Worm (Caenorhabditis elegans): Measurements from ENCODE around the gene R05H11.2.
A peak's percentile ranks its signal among the peaks of the same experiment; 100 is the strongest.

R05H11.2 gene

DNA sequence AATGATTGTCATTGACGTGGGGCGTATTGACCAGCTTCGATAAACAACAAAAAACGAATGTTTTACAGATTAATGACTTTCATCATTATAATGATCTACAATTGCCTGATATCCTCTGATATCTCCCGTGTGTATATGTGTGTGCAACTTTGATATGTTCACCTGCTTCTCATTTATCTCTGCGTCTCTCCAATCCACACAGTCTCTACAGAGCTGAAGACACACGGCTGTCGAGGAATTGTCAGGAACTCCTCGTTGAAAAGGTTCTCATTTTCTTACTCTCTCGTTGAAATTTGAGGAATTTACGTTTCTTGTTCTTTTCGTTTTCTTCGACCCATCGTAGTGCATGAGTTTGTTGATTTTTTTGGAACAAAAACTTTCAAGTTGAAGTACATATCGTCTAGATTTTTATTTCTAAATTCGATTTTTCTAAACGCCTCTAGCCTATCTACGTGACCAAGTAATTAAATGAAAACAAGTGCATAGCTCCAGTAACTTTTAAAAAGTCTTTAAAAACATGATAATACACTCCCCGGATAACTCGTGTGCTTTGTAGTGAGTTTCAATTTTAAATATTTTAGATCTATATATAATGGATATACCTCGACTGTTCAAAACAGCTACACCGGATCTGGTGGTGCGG lies 22.4 kb downstream of the R05H11.2 start, which contains the start of gene ten-1:
Gene ten-1, plus strand, starts transcription at position 593 of the 643 bp plus-strand sequence.
- TF ChIP-seq aha-1 (tag) (peak; percentile 24), saeg-2 (GFP tag; IDR thresholded peaks at IDR 0.05) (no peak), nhr-10 (tag; optimal IDR thresholded peaks at IDR 0.05) (no peak), daf-16 (GFP tag; optimal IDR thresholded peaks at IDR 0.05) (peak in 1 of 2 experiments; percentile 21), daf-16 (tag; optimal IDR thresholded peaks at IDR 0.05) (no peak), sdz-12 (GFP tag; optimal IDR thresholded peaks at IDR 0.05) (no peak)

DNA sequence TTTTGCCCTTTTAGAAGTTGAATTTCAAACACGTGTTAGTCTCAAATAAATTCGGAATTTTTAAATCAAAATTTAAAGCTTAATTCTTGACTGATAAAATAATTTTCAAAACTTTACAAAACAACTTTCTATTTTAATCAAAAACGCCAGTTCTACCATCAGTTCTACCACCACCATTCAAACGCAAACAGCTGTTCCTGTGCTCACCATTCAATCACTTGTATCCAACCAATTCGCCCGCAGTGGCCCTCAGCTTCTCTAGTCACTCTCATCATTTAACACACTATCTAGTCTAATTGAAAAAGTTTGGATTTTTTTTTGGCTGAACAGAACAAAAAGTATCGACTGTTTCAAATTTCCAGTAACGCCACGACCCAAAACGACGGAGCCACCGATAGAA lies 24.7 kb downstream of the R05H11.2 start:
- TF ChIP-seq daf-19 (GFP tag; conservative IDR thresholded peaks at IDR 0.05) (no peak), hlh-11 (tag; optimal IDR thresholded peaks at IDR 0.05) (no peak), ZK337.2 (GFP tag; IDR thresholded peaks at IDR 0.05) (no peak), nhr-41 (GFP tag; IDR thresholded peaks at IDR 0.05) (no peak), php-3 (GFP tag; IDR thresholded peaks at IDR 0.05) (no peak), hif-1 (tag; optimal IDR thresholded peaks at IDR 0.05) (no peak), lin-13 (GFP tag; optimal IDR thresholded peaks at IDR 0.05) (no peak), zfp-2 (tag; optimal IDR thresholded peaks at IDR 0.05) (no peak), spr-1 (tag; optimal IDR thresholded peaks at IDR 0.05) (no peak), Y75B8A.6 (GFP tag; IDR thresholded peaks at IDR 0.05) (no peak), hmg-1.1 (GFP tag; IDR thresholded peaks at IDR 0.05) (no peak), T26A8.4 (GFP tag; IDR thresholded peaks at IDR 0.05) (no peak)

DNA sequence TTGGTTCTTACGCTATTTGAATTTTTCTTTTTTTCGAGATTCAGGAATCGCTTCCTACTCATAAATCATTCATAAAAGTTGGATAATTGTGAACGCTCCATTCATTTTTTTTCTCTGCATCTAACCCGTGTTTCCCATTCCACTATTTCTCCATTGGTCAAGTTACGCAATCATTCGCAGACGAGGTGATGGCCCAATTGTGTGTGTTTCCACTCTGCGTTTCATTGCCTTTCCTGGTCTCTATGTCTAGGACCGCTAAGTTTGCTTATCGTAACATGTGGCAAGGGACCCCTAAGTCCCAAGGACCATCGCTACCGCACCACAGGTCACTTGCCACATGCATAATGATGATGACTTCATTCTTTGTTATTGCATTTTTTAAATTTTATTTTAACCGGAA lies 28.0 kb downstream of the R05H11.2 start:
- TF ChIP-seq madf-9 (GFP tag; conservative IDR thresholded peaks at IDR 0.05), result no peak
- no peak for TF ChIP-seq dve-1 (tag; optimal IDR thresholded peaks at IDR 0.05; ENCODE audit: insufficient read depth)
- TF ChIP-seq R02D3.7 (tag; optimal IDR thresholded peaks at IDR 0.05), result no peak
- TF ChIP-seq lin-13 (GFP tag; optimal IDR thresholded peaks at IDR 0.05), result no peak
- TF ChIP-seq nhr-41 (GFP tag; IDR thresholded peaks at IDR 0.05), result no peak
- TF ChIP-seq D1046.2 (GFP tag; IDR thresholded peaks at IDR 0.05), result no peak
- no peak for TF ChIP-seq ceh-32 (tag; optimal IDR thresholded peaks at IDR 0.05; ENCODE audit: poor library complexity)
- no peak for TF ChIP-seq mxl-2 (GFP tag; conservative IDR thresholded peaks at IDR 0.05)
- no peak for TF ChIP-seq zfp-3 (GFP tag; conservative IDR thresholded peaks at IDR 0.05)
- no peak for TF ChIP-seq fos-1 (tag; optimal IDR thresholded peaks at IDR 0.05)
- no peak for TF ChIP-seq daf-16 (GFP tag; optimal IDR thresholded peaks at IDR 0.05)
- no peak for TF ChIP-seq daf-16 (tag; optimal IDR thresholded peaks at IDR 0.05)
- no peak for TF ChIP-seq set-16 (GFP tag; IDR thresholded peaks at IDR 0.05)
- no peak for TF ChIP-seq ces-1 (GFP tag; optimal IDR thresholded peaks at IDR 0.05)
- no peak for TF ChIP-seq ama-1 (optimal IDR thresholded peaks at IDR 0.05)
- TF ChIP-seq cey-2 (tag; optimal IDR thresholded peaks at IDR 0.05; ENCODE audit: borderline replicate concordance, insufficient read depth), result no peak
- no peak for TF ChIP-seq F10B5.3 (tag; optimal IDR thresholded peaks at IDR 0.05)
- no peak for TF ChIP-seq hlh-30 (tag; optimal IDR thresholded peaks at IDR 0.05; ENCODE audit: insufficient read depth)
- no peak for TF ChIP-seq nhr-6 (tag; optimal IDR thresholded peaks at IDR 0.05)

DNA sequence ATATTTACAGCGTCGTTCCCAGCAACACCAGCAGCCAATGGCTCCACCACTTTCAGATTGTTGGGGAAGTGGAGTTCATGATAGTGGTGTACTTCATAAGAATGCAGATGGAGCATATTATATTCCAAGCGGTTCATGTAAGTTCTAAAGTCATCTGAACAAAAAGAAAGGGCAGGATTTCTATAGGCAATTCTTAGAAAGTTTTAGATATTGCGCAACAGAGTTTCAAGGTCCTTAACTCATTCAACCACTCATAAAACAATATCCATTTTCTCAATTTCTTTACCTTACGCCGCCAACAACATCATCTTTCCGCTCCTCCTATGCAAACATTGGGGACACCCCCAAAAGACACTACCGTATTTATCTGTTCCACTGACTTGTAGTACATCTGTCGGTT lies 33.2 kb downstream of the R05H11.2 start:
- TF ChIP-seq unc-62 (GFP tag; optimal IDR thresholded peaks at IDR 0.05 in 1 of 2), result peak in 1 of 2 experiments; percentile 45
- TF ChIP-seq unc-62 (tag; optimal IDR thresholded peaks at IDR 0.05), result no peak
- TF ChIP-seq aha-1 (tag), result peak; percentile 47
- no peak for TF ChIP-seq daf-19 (GFP tag; conservative IDR thresholded peaks at IDR 0.05)

Measured in whole organism, L4 larva.